Worm (Caenorhabditis elegans) whole organism, late embryonic: ENCODE data around the gene smz-1.

Experiments
- ceh-31 ChIP-seq: sonication (generic microtip); optimal IDR thresholded peaks from 2 replicates; lab custom pipeline; 2016; ENCODE audit warnings: missing genetic modification characterization, missing compliant biosample characterization
- dmd-4 ChIP-seq: sonication (generic microtip); optimal IDR thresholded peaks from 2 replicates; lab custom pipeline; 2016; ENCODE audit warnings: borderline replicate concordance, missing genetic modification characterization, missing compliant biosample characterization
- lin-11 ChIP-seq: fragments of 200-800 bp; sonication (Bioruptor generic); optimal IDR thresholded peaks from 2 replicates; lab custom pipeline; 2018; ENCODE audit warnings: mild to moderate bottlenecking, missing genetic modification characterization, missing compliant biosample characterization
- nhr-11 ChIP-seq: fragments of 150-350 bp; optimal IDR thresholded peaks from 2 replicates; lab custom pipeline; 2014; ENCODE audit warnings: missing biosample characterization, missing genetic modification characterization
- npax-4 ChIP-seq: sonication (generic microtip); optimal IDR thresholded peaks from 2 replicates; lab custom pipeline; 2016; ENCODE audit warnings: missing genetic modification characterization, missing compliant biosample characterization
- pha-4 ChIP-seq: fragments of 150-350 bp; optimal IDR thresholded peaks from 2 replicates; lab custom pipeline; 2018; ENCODE audit warnings: missing biosample characterization, missing genetic modification reagents, missing genetic modification characterization
- pqm-1 ChIP-seq: sonication (generic microtip); optimal IDR thresholded peaks from 2 replicates; lab custom pipeline; 2016; ENCODE audit warnings: missing genetic modification characterization, missing compliant biosample characterization
- pros-1 ChIP-seq: fragments of 150-350 bp; optimal IDR thresholded peaks from 2 replicates; lab custom pipeline; 2014; ENCODE audit warnings: missing biosample characterization, missing genetic modification reagents, missing genetic modification characterization
- rnt-1 ChIP-seq: sonication (generic microtip); optimal IDR thresholded peaks from 2 replicates; lab custom pipeline; 2016; ENCODE audit warnings: missing genetic modification characterization, missing compliant biosample characterization
- sox-2 ChIP-seq: fragments of 200-800 bp; sonication (Bioruptor generic); IDR thresholded peaks from 2 replicates; pipeline ENCODE4 v1.3.6; 2022; ENCODE audit warnings: missing genetic modification reagents, missing genetic modification characterization, missing compliant biosample characterization
- tbx-2 ChIP-seq: sonication (generic microtip); optimal IDR thresholded peaks from 2 replicates; lab custom pipeline; 2016; ENCODE audit warnings: missing genetic modification characterization, missing compliant biosample characterization
- unc-55 ChIP-seq: sonication (generic microtip); optimal IDR thresholded peaks from 2 replicates; lab custom pipeline; 2017; ENCODE audit warnings: missing biosample characterization, missing genetic modification reagents, missing genetic modification characterization
- unc-86 ChIP-seq: sonication (generic microtip); optimal IDR thresholded peaks from 2 replicates; lab custom pipeline; 2016; ENCODE audit warnings: missing genetic modification characterization, missing compliant biosample characterization
- zip-5 ChIP-seq: sonication (generic microtip); optimal IDR thresholded peaks from 2 replicates; lab custom pipeline; 2016; ENCODE audit warnings: missing genetic modification characterization, missing compliant biosample characterization

ce11 chrIV:12456613-12457012, 1.8 kb downstream of the smz-1 start, which contains the start of gene C25G4.7:
- TF ChIP-seq tbx-2 (tag; lab: Kevin White, UChicago) = no peak
- no peak for TF ChIP-seq unc-86 (tag; lab: Kevin White, UChicago)
- no peak for TF ChIP-seq lin-11 (tag; lab: Kevin White, UChicago)
- TF ChIP-seq pqm-1 (tag; lab: Kevin White, UChicago) = no peak
- no peak for TF ChIP-seq pha-4
- TF ChIP-seq dmd-4 (tag; lab: Kevin White, UChicago) = no peak
- TF ChIP-seq npax-4 (tag; lab: Kevin White, UChicago) = no peak
- TF ChIP-seq rnt-1 (tag; lab: Kevin White, UChicago) = no peak
- TF ChIP-seq unc-55 (GFP tag; lab: Kevin White, UChicago) = no peak
- TF ChIP-seq ceh-31 (tag; lab: Kevin White, UChicago) = no peak
- TF ChIP-seq pros-1 (tag; lab: Kevin White, UChicago) = no peak
- no peak for TF ChIP-seq zip-5 (tag; lab: Kevin White, UChicago)
- no peak for TF ChIP-seq sox-2 (GFP tag; lab: Robert Waterston, UW)
- no peak for TF ChIP-seq nhr-11 (tag; lab: Kevin White, UChicago)
